Worm (Caenorhabditis elegans) whole organism, L3 larva: ENCODE data around the gene nhr-34.

Source experiments
- R02D3.7 ChIP-seq: fragments of 150-350 bp; optimal IDR thresholded peaks from 2 replicates; lab custom pipeline; 2014; ENCODE audit warnings: missing biosample characterization, missing genetic modification characterization
- ceh-16 ChIP-seq: sonication (generic microtip); optimal IDR thresholded peaks from 2 replicates; lab custom pipeline; 2017; ENCODE audit warnings: missing biosample characterization, missing genetic modification characterization
- ceh-82 ChIP-seq: fragments of 150-350 bp; optimal IDR thresholded peaks from 2 replicates; lab custom pipeline; 2014; ENCODE audit warnings: missing biosample characterization, missing genetic modification characterization
- ceh-9 ChIP-seq: sonication (generic microtip); optimal IDR thresholded peaks from 2 replicates; lab custom pipeline; 2018; ENCODE audit warnings: missing biosample characterization, missing genetic modification characterization
- daf-12 ChIP-seq: fragments of 150-350 bp; optimal IDR thresholded peaks from 2 replicates; lab custom pipeline; 2014; ENCODE audit warnings: missing biosample characterization, missing genetic modification reagents, missing genetic modification characterization
- egl-5 ChIP-seq: fragments of 150-350 bp; optimal IDR thresholded peaks from 2 replicates; lab custom pipeline; 2017; ENCODE audit warnings: missing biosample characterization, missing genetic modification reagents, missing genetic modification characterization, inconsistent platforms
- elt-1 ChIP-seq: fragments of 150-350 bp; optimal IDR thresholded peaks from 2 replicates; lab custom pipeline; 2014; ENCODE audit warnings: missing biosample characterization, missing genetic modification characterization
- elt-2 ChIP-seq: sonication (generic microtip); optimal IDR thresholded peaks from 2 replicates; lab custom pipeline; 2016; ENCODE audit warnings: missing genetic modification reagents, mild to moderate bottlenecking, missing genetic modification characterization, missing compliant biosample characterization
- elt-3 ChIP-seq, 3 experiments: fragments of 150-350 bp in 1 of 3; sonication (generic microtip) in 2 of 3; optimal IDR thresholded peaks; 2 replicates in 2 of 3; 4 replicates in 1 of 3; lab custom pipeline; 2014 to 2017; ENCODE audit warnings: missing biosample characterization in 3 of 3, missing genetic modification characterization in 3 of 3
- eor-1 ChIP-seq, 2 experiments: fragments of 150-350 bp; optimal IDR thresholded peaks; 2 replicates each; lab custom pipeline; 2014 to 2018; ENCODE audit warnings: missing biosample characterization in 2 of 2, missing genetic modification characterization in 2 of 2
- fkh-10 ChIP-seq: sonication (generic microtip); optimal IDR thresholded peaks from 2 replicates; lab custom pipeline; 2017; ENCODE audit warnings: missing biosample characterization, missing genetic modification reagents, missing genetic modification characterization
- fkh-2 ChIP-seq: fragments of 150-350 bp; optimal IDR thresholded peaks from 2 replicates; lab custom pipeline; 2014; ENCODE audit warnings: missing biosample characterization, missing genetic modification reagents, missing genetic modification characterization
- fos-1 ChIP-seq: fragments of 150-350 bp; optimal IDR thresholded peaks from 2 replicates; lab custom pipeline; 2014; ENCODE audit warnings: missing biosample characterization, missing genetic modification characterization
- hmg-11 ChIP-seq: sonication (generic microtip); optimal IDR thresholded peaks from 2 replicates; lab custom pipeline; 2016; ENCODE audit warnings: missing genetic modification characterization, missing compliant biosample characterization
- jun-1 ChIP-seq: fragments of 150-350 bp; optimal IDR thresholded peaks from 2 replicates; lab custom pipeline; 2014; ENCODE audit warnings: missing biosample characterization, missing genetic modification reagents, missing genetic modification characterization
- lin-39 ChIP-seq: fragments of 150-350 bp; optimal IDR thresholded peaks from 2 replicates; lab custom pipeline; 2018; ENCODE audit warnings: missing biosample characterization, missing genetic modification reagents, missing genetic modification characterization
- lsy-12 ChIP-seq: sonication (generic microtip); optimal IDR thresholded peaks from 2 replicates; lab custom pipeline; 2016; ENCODE audit warnings: mild to moderate bottlenecking, missing genetic modification characterization, missing compliant biosample characterization
- mdl-1 ChIP-seq: fragments of 150-350 bp; optimal IDR thresholded peaks from 2 replicates; lab custom pipeline; 2014; ENCODE audit warnings: missing biosample characterization, missing genetic modification characterization
- nfya-1 ChIP-seq: sonication (generic microtip); optimal IDR thresholded peaks from 2 replicates; lab custom pipeline; 2017; ENCODE audit warnings: missing genetic modification characterization, mild to moderate bottlenecking, missing compliant biosample characterization, antibody characterized with exemption, moderate library complexity; ENCODE audit not compliant: insufficient read depth
- nhr-11 ChIP-seq: fragments of 150-350 bp; optimal IDR thresholded peaks from 2 replicates; lab custom pipeline; 2014; ENCODE audit warnings: missing biosample characterization, missing genetic modification characterization
- nhr-23 ChIP-seq: fragments of 150-350 bp; optimal IDR thresholded peaks from 2 replicates; lab custom pipeline; 2014; ENCODE audit warnings: missing biosample characterization, missing genetic modification reagents, missing genetic modification characterization
- nhr-237 ChIP-seq: fragments of 150-350 bp; optimal IDR thresholded peaks from 2 replicates; lab custom pipeline; 2014; ENCODE audit warnings: missing biosample characterization, missing genetic modification characterization
- nhr-25 ChIP-seq: sonication (generic microtip); optimal IDR thresholded peaks from 2 replicates; lab custom pipeline; 2017; ENCODE audit warnings: missing biosample characterization, missing genetic modification characterization
- nhr-28 ChIP-seq: fragments of 150-350 bp; optimal IDR thresholded peaks from 2 replicates; lab custom pipeline; 2014; ENCODE audit warnings: missing biosample characterization, missing genetic modification characterization
- nhr-43 ChIP-seq: sonication (generic microtip); optimal IDR thresholded peaks from 2 replicates; lab custom pipeline; 2016; ENCODE audit warnings: mild to moderate bottlenecking, missing genetic modification characterization, missing compliant biosample characterization; ENCODE audit not compliant: poor library complexity, severe bottlenecking
- nhr-67 ChIP-seq: fragments of 150-350 bp; optimal IDR thresholded peaks from 2 replicates; lab custom pipeline; 2014; ENCODE audit warnings: missing biosample characterization, missing genetic modification characterization
- nhr-76 ChIP-seq: fragments of 150-350 bp; sonication (generic microtip); optimal IDR thresholded peaks from 5 replicates; lab custom pipeline; 2014; ENCODE audit warnings: missing biosample characterization, missing genetic modification characterization
- nhr-77 ChIP-seq: fragments of 150-350 bp; optimal IDR thresholded peaks from 2 replicates; lab custom pipeline; 2014; ENCODE audit warnings: missing biosample characterization, missing genetic modification characterization
- pha-4 ChIP-seq: fragments of 150-350 bp; optimal IDR thresholded peaks from 2 replicates; lab custom pipeline; 2014; ENCODE audit warnings: missing biosample characterization, missing genetic modification reagents, missing genetic modification characterization
- pqm-1 ChIP-seq: fragments of 150-350 bp; optimal IDR thresholded peaks from 2 replicates; lab custom pipeline; 2017; ENCODE audit warnings: missing biosample characterization, missing genetic modification characterization, inconsistent platforms
- sea-2 ChIP-seq: fragments of 150-350 bp; sonication (generic microtip); optimal IDR thresholded peaks from 4 replicates; lab custom pipeline; 2014; ENCODE audit warnings: missing biosample characterization, missing genetic modification reagents, missing genetic modification characterization
- skn-1 ChIP-seq: fragments of 150-350 bp; optimal IDR thresholded peaks from 2 replicates; lab custom pipeline; 2014; ENCODE audit warnings: missing biosample characterization, missing genetic modification characterization
- unc-39 ChIP-seq: sonication (generic microtip); optimal IDR thresholded peaks from 4 replicates; lab custom pipeline; 2017; ENCODE audit warnings: missing biosample characterization, missing genetic modification characterization
- zag-1 ChIP-seq: fragments of 150-350 bp; optimal IDR thresholded peaks from 2 replicates; lab custom pipeline; 2014; ENCODE audit warnings: missing biosample characterization, missing genetic modification characterization
- ztf-11 ChIP-seq: fragments of 150-350 bp; optimal IDR thresholded peaks from 2 replicates; lab custom pipeline; 2014; ENCODE audit warnings: missing biosample characterization, missing genetic modification characterization
- ztf-4 ChIP-seq: fragments of 150-350 bp; optimal IDR thresholded peaks from 2 replicates; lab custom pipeline; 2014; ENCODE audit warnings: missing biosample characterization, missing genetic modification characterization

nhr-34 gene

ce11 chrIV:9631579-9631978 lies 43.9 kb downstream of the nhr-34 start:
- TF ChIP-seq nhr-76 (tag; lab: Kevin White, UChicago) = no peak
- no peak for TF ChIP-seq ceh-9 (tag; lab: Kevin White, UChicago)
- peak; percentile 20 for TF ChIP-seq nhr-23 (tag; lab: Kevin White, UChicago)
- no peak for TF ChIP-seq elt-3 (tag; optimal IDR thresholded peaks at IDR 0.05; lab: Kevin White, UChicago)

ce11 chrIV:9627033-9627432 lies 48.4 kb downstream of the nhr-34 start:
- TF ChIP-seq nhr-43 = no peak
- TF ChIP-seq sea-2 (GFP tag; lab: Kevin White, UChicago) = no peak
- TF ChIP-seq eor-1 (tag; optimal IDR thresholded peaks at IDR 0.05; lab: Kevin White, UChicago) = no peak
- no peak for TF ChIP-seq nhr-76 (tag; lab: Kevin White, UChicago)
- TF ChIP-seq egl-5 (tag; lab: Kevin White, UChicago) = no peak
- TF ChIP-seq hmg-11 = no peak
- TF ChIP-seq nhr-237 = no peak
- TF ChIP-seq elt-1 (tag; lab: Kevin White, UChicago) = no peak
- TF ChIP-seq ceh-9 (tag; lab: Kevin White, UChicago) = no peak
- TF ChIP-seq jun-1 (tag; lab: Kevin White, UChicago) = no peak
- no peak for TF ChIP-seq fkh-10
- TF ChIP-seq unc-39 = no peak
- no peak for TF ChIP-seq ztf-11 (tag; lab: Kevin White, UChicago)
- no peak for TF ChIP-seq ceh-82 (tag; lab: Kevin White, UChicago)
- no peak for TF ChIP-seq elt-3 (tag; optimal IDR thresholded peaks at IDR 0.05; lab: Kevin White, UChicago)
- TF ChIP-seq R02D3.7 = no peak
- no peak for TF ChIP-seq nhr-77 (tag; lab: Kevin White, UChicago)
- TF ChIP-seq nhr-25 (tag; lab: Kevin White, UChicago) = no peak
- TF ChIP-seq, all 47 proteins: peak for 0

ce11 chrIV:9625829-9626228 lies 49.6 kb downstream of the nhr-34 start:
- TF ChIP-seq elt-2 (tag; lab: Kevin White, UChicago) (peak; percentile 30), fkh-2 (tag; lab: Kevin White, UChicago) (no peak), jun-1 (tag; lab: Kevin White, UChicago) (peak; percentile 29), nhr-23 (tag; lab: Kevin White, UChicago) (peak; percentile 6)

ce11 chrIV:9624977-9625376 lies 50.5 kb downstream of the nhr-34 start, which contains the start of gene W09C2.10:
Gene W09C2.10, minus strand, starts transcription at chrIV:9625077.
- TF ChIP-seq nhr-67 (tag; lab: Kevin White, UChicago) (no peak), R02D3.7 (no peak), pqm-1 (tag; lab: Kevin White, UChicago) (no peak), lsy-12 (tag; lab: Kevin White, UChicago) (no peak), fos-1 (tag; lab: Kevin White, UChicago) (no peak), ceh-16 (tag; lab: Kevin White, UChicago) (no peak), hmg-11 (no peak), lin-39 (tag; lab: Kevin White, UChicago) (no peak), ztf-4 (tag; lab: Kevin White, UChicago) (no peak), nfya-1 (tag; lab: Kevin White, UChicago) (no peak), jun-1 (tag; lab: Kevin White, UChicago) (no peak), mdl-1 (tag; lab: Kevin White, UChicago) (no peak), egl-5 (tag; lab: Kevin White, UChicago) (no peak), eor-1 (tag; optimal IDR thresholded peaks at IDR 0.05; lab: Kevin White, UChicago) (no peak), daf-12 (tag; lab: Kevin White, UChicago) (no peak), ceh-82 (tag; lab: Kevin White, UChicago) (no peak), sea-2 (GFP tag; lab: Kevin White, UChicago) (no peak), skn-1 (tag; lab: Kevin White, UChicago) (no peak), nhr-28 (tag; lab: Kevin White, UChicago) (no peak), pha-4 (no peak)

ce11 chrIV:9624275-9624674 lies 51.2 kb downstream of the nhr-34 start, which contains the start of gene W09C2.8:
Gene W09C2.8, minus strand, starts transcription at chrIV:9624375.
- no peak for TF ChIP-seq nhr-67 (tag; lab: Kevin White, UChicago)
- no peak for TF ChIP-seq fkh-2 (tag; lab: Kevin White, UChicago)
- no peak for TF ChIP-seq nhr-11 (tag; lab: Kevin White, UChicago)
- no peak for TF ChIP-seq nhr-25 (tag; lab: Kevin White, UChicago)
- TF ChIP-seq elt-3 (tag; optimal IDR thresholded peaks at IDR 0.05; lab: Kevin White, UChicago) = no peak
- no peak for TF ChIP-seq jun-1 (tag; lab: Kevin White, UChicago)
- no peak for TF ChIP-seq zag-1 (tag; lab: Kevin White, UChicago)
- TF ChIP-seq unc-39 = no peak
- no peak for TF ChIP-seq daf-12 (tag; lab: Kevin White, UChicago)
- TF ChIP-seq skn-1 (tag; lab: Kevin White, UChicago) = no peak
- TF ChIP-seq ztf-11 (tag; lab: Kevin White, UChicago) = no peak
